Worm (Caenorhabditis elegans) whole organism, young adult: Measurements from ENCODE around the gene R166.3.

Source experiments
- B0019.2 ChIP-seq: fragments of 200-800 bp; sonication (Bioruptor generic); conservative IDR thresholded peaks from 2 replicates; pipeline ENCODE4 v1.3.6; 2022; ENCODE audit warnings: missing genetic modification reagents, missing genetic modification characterization, missing compliant biosample characterization
- B0035.1 ChIP-seq: sonication (generic microtip); optimal IDR thresholded peaks from 2 replicates; lab custom pipeline; 2016; ENCODE audit warnings: missing genetic modification characterization, mild to moderate bottlenecking, missing compliant biosample characterization, missing genotype, missing genetic modification reagents
- D2030.7 ChIP-seq: fragments of 200-800 bp; sonication (Bioruptor generic); IDR thresholded peaks from 2 replicates; pipeline ENCODE4 v1.3.6; 2022; ENCODE audit warnings: missing genetic modification reagents, missing genetic modification characterization, missing compliant biosample characterization
- F37B4.10 ChIP-seq: fragments of 200-800 bp; sonication (Bioruptor generic); IDR thresholded peaks from 2 replicates; pipeline ENCODE4 v1.3.6; 2022; ENCODE audit warnings: missing genetic modification characterization, missing compliant biosample characterization
- F39B2.1 ChIP-seq: fragments of 200-800 bp; sonication (Bioruptor generic); IDR thresholded peaks from 2 replicates; pipeline ENCODE4 v1.3.6; 2022; ENCODE audit warnings: missing genetic modification reagents, missing genetic modification characterization, missing compliant biosample characterization
- F52B5.7 ChIP-seq: sonication (generic microtip); optimal IDR thresholded peaks from 2 replicates; lab custom pipeline; 2016; ENCODE audit warnings: mild to moderate bottlenecking, missing genetic modification characterization, missing compliant biosample characterization
- K12H6.12 ChIP-seq: fragments of 200-800 bp; sonication (Bioruptor generic); optimal IDR thresholded peaks from 2 replicates; lab custom pipeline; 2018; ENCODE audit warnings: mild to moderate bottlenecking, missing genetic modification characterization, missing compliant biosample characterization
- T07F8.4 ChIP-seq: sonication (generic microtip); optimal IDR thresholded peaks from 2 replicates; lab custom pipeline; 2016; ENCODE audit warnings: mild to moderate bottlenecking, missing genetic modification characterization, moderate library complexity, missing compliant biosample characterization
- Y53G8AR.9 ChIP-seq: fragments of 200-800 bp; sonication (Bioruptor generic); conservative IDR thresholded peaks from 2 replicates; pipeline ENCODE4 v1.3.6; 2022; ENCODE audit warnings: missing genetic modification reagents, missing genetic modification characterization, missing compliant biosample characterization
- Y56A3A.18 ChIP-seq: fragments of 200-800 bp; sonication (Bioruptor generic); IDR thresholded peaks from 2 replicates; pipeline ENCODE4 v1.3.6; 2022; ENCODE audit warnings: missing genetic modification reagents, missing genetic modification characterization, missing compliant biosample characterization
- Y79H2A.3 ChIP-seq: fragments of 200-800 bp; sonication (Bioruptor generic); conservative IDR thresholded peaks from 2 replicates; pipeline ENCODE4 v1.3.6; 2022; ENCODE audit warnings: missing genetic modification reagents, missing genetic modification characterization, missing compliant biosample characterization
- ZK185.1 ChIP-seq: sonication (generic microtip); optimal IDR thresholded peaks from 2 replicates; lab custom pipeline; 2016; ENCODE audit warnings: mild to moderate bottlenecking, missing genetic modification characterization, missing compliant biosample characterization; ENCODE audit not compliant: poor library complexity, severe bottlenecking
- aptf-2 ChIP-seq: fragments of 200-800 bp; sonication (Bioruptor generic); conservative IDR thresholded peaks from 2 replicates; pipeline ENCODE4 v1.3.6; 2022; ENCODE audit warnings: missing genetic modification reagents, missing genetic modification characterization, missing compliant biosample characterization
- atf-7 ChIP-seq: sonication (generic microtip); optimal IDR thresholded peaks from 2 replicates; lab custom pipeline; 2017; ENCODE audit warnings: mild to moderate bottlenecking, missing genetic modification characterization, missing compliant biosample characterization
- bed-2 ChIP-seq: fragments of 200-800 bp; sonication (Bioruptor generic); IDR thresholded peaks from 2 replicates; pipeline ENCODE4 v1.3.6; 2022; ENCODE audit warnings: missing genetic modification reagents, missing genetic modification characterization, missing compliant biosample characterization
- ccch-3 ChIP-seq: fragments of 200-800 bp; sonication (Bioruptor generic); optimal IDR thresholded peaks from 2 replicates; lab custom pipeline; 2018; ENCODE audit warnings: mild to moderate bottlenecking, missing genetic modification characterization, missing compliant biosample characterization
- cebp-2 ChIP-seq: fragments of 200-800 bp; sonication (Bioruptor generic); IDR thresholded peaks from 2 replicates; pipeline ENCODE4 v1.3.6; 2022; ENCODE audit warnings: missing genetic modification characterization, missing compliant biosample characterization
- ceh-58 ChIP-seq: fragments of 200-800 bp; sonication (Bioruptor generic); IDR thresholded peaks from 2 replicates; pipeline ENCODE4 v1.3.6; 2022; ENCODE audit warnings: missing genetic modification characterization, missing compliant biosample characterization
- chd-7 ChIP-seq: sonication (generic microtip); optimal IDR thresholded peaks from 2 replicates; lab custom pipeline; 2016; ENCODE audit warnings: mild to moderate bottlenecking, missing genetic modification characterization, moderate library complexity, missing compliant biosample characterization
- die-1 ChIP-seq: sonication (generic microtip); optimal IDR thresholded peaks from 2 replicates; lab custom pipeline; 2016; ENCODE audit warnings: missing genotype, mild to moderate bottlenecking, missing genetic modification characterization, missing compliant biosample characterization
- dpff-1 ChIP-seq: sonication (generic microtip); optimal IDR thresholded peaks from 2 replicates; lab custom pipeline; 2017; ENCODE audit warnings: mild to moderate bottlenecking, missing genetic modification characterization, missing compliant biosample characterization
- efl-1 ChIP-seq: fragments of 150-350 bp; optimal IDR thresholded peaks from 2 replicates; lab custom pipeline; 2014; ENCODE audit warnings: missing biosample characterization, missing genetic modification reagents, missing genetic modification characterization
- egrh-3 ChIP-seq: fragments of 200-800 bp; sonication (Bioruptor generic); IDR thresholded peaks from 2 replicates; pipeline ENCODE4 v1.3.6; 2022; ENCODE audit warnings: missing genetic modification reagents, missing genetic modification characterization, missing compliant biosample characterization
- ekl-4 ChIP-seq: fragments of 200-800 bp; sonication (Bioruptor generic); IDR thresholded peaks from 2 replicates; pipeline ENCODE4 v1.3.6; 2022; ENCODE audit warnings: missing genetic modification reagents, missing genetic modification characterization, missing compliant biosample characterization
- gei-17 ChIP-seq: fragments of 200-800 bp; sonication (Bioruptor generic); optimal IDR thresholded peaks from 2 replicates; lab custom pipeline; 2018; ENCODE audit warnings: mild to moderate bottlenecking, missing genetic modification characterization, missing compliant biosample characterization
- him-1 ChIP-seq: sonication (generic microtip); optimal IDR thresholded peaks from 2 replicates; lab custom pipeline; 2016; ENCODE audit warnings: missing genotype, missing genetic modification reagents, missing genetic modification characterization, missing compliant biosample characterization
- hsf-1 ChIP-seq: fragments of 200-800 bp; sonication (Bioruptor generic); IDR thresholded peaks from 2 replicates; pipeline ENCODE4 v1.3.6; 2022; ENCODE audit warnings: missing genetic modification reagents, missing genetic modification characterization, missing compliant biosample characterization
- lin-40 ChIP-seq: sonication (generic microtip); optimal IDR thresholded peaks from 2 replicates; lab custom pipeline; 2016; ENCODE audit warnings: missing genetic modification characterization, mild to moderate bottlenecking, missing compliant biosample characterization, missing genotype, missing genetic modification reagents
- lir-1 ChIP-seq: fragments of 200-800 bp; sonication (Bioruptor generic); conservative IDR thresholded peaks from 2 replicates; pipeline ENCODE4 v1.3.6; 2022; ENCODE audit warnings: missing genetic modification reagents, missing genetic modification characterization, missing compliant biosample characterization
- madf-3 ChIP-seq: fragments of 200-800 bp; sonication (Bioruptor generic); IDR thresholded peaks from 2 replicates; pipeline ENCODE4 v1.3.6; 2022; ENCODE audit warnings: missing genetic modification reagents, missing genetic modification characterization, missing compliant biosample characterization
- madf-8 ChIP-seq: fragments of 200-800 bp; sonication (Bioruptor generic); conservative IDR thresholded peaks from 2 replicates; pipeline ENCODE4 v1.3.6; 2022; ENCODE audit warnings: missing genetic modification reagents, missing genetic modification characterization, missing compliant biosample characterization
- mes-4 ChIP-seq: sonication (generic microtip); optimal IDR thresholded peaks from 2 replicates; lab custom pipeline; 2016; ENCODE audit warnings: missing genotype, missing genetic modification characterization, missing compliant biosample characterization
- mxl-1 ChIP-seq: sonication (generic microtip); optimal IDR thresholded peaks from 2 replicates; lab custom pipeline; 2016; ENCODE audit warnings: missing genetic modification characterization, missing compliant biosample characterization
- nfyb-1 ChIP-seq: fragments of 200-800 bp; sonication (Bioruptor generic); IDR thresholded peaks from 2 replicates; pipeline ENCODE4 v1.3.6; 2022; ENCODE audit warnings: missing genetic modification reagents, missing genetic modification characterization, missing compliant biosample characterization
- nhr-120 ChIP-seq: fragments of 200-800 bp; sonication (Bioruptor generic); IDR thresholded peaks from 2 replicates; pipeline ENCODE4 v1.3.6; 2022; ENCODE audit warnings: missing genetic modification characterization, missing compliant biosample characterization
- nhr-80 ChIP-seq: sonication (generic microtip); optimal IDR thresholded peaks from 2 replicates; lab custom pipeline; 2016; ENCODE audit warnings: missing genetic modification characterization, missing compliant biosample characterization
- nhr-90 ChIP-seq: sonication (generic microtip); optimal IDR thresholded peaks from 2 replicates; lab custom pipeline; 2016; ENCODE audit warnings: missing genotype, mild to moderate bottlenecking, missing genetic modification characterization, missing compliant biosample characterization
- pha-4 ChIP-seq: fragments of 150-350 bp; sonication (generic microtip); optimal IDR thresholded peaks from 2 replicates; lab custom pipeline; 2014; ENCODE audit warnings: missing biosample characterization, missing genetic modification reagents, missing genetic modification characterization
- rcor-1 ChIP-seq: fragments of 200-800 bp; sonication (Bioruptor generic); IDR thresholded peaks from 2 replicates; pipeline ENCODE4 v1.3.6; 2022; ENCODE audit warnings: missing genetic modification reagents, missing genetic modification characterization, missing compliant biosample characterization
- rec-8 ChIP-seq, 2 experiments: sonication (generic microtip); optimal IDR thresholded peaks; 2 replicates each; lab custom pipeline; 2016; ENCODE audit warnings: mild to moderate bottlenecking in 2 of 2, missing genetic modification characterization in 2 of 2, missing genetic modification reagents in 2 of 2, missing genotype in 2 of 2, missing biosample characterization in 1 of 2, missing compliant biosample characterization in 1 of 2, moderate library complexity in 1 of 2
- rpc-1 ChIP-seq, 2 experiments: fragments of 150-350 bp in 1 of 2; sonication (generic microtip) in 1 of 2; optimal IDR thresholded peaks; 2 replicates each; lab custom pipeline; 2014 to 2018; ENCODE audit warnings: missing biosample characterization in 1 of 2, missing genetic modification characterization in 1 of 2, missing genetic modification reagents in 1 of 2, missing genotype in 1 of 2
- snpc-4 ChIP-seq, 5 experiments: fragments of 150-350 bp in 1 of 5; sonication (generic microtip) in 4 of 5; optimal IDR thresholded peaks; 2 replicates each; lab custom pipeline; 2014 to 2018; ENCODE audit warnings: missing genetic modification characterization in 5 of 5, missing biosample characterization in 3 of 5, antibody characterized with exemption in 2 of 5, mild to moderate bottlenecking in 2 of 5, missing compliant biosample characterization in 2 of 5, missing genotype in 2 of 5, moderate library complexity in 2 of 5, missing genetic modification reagents in 1 of 5
- somi-1 ChIP-seq: fragments of 200-800 bp; sonication (Bioruptor generic); optimal IDR thresholded peaks from 2 replicates; lab custom pipeline; 2018; ENCODE audit warnings: mild to moderate bottlenecking, missing genetic modification characterization, missing compliant biosample characterization
- unc-62 ChIP-seq: fragments of 150-350 bp; optimal IDR thresholded peaks from 2 replicates; lab custom pipeline; 2014; ENCODE audit warnings: missing biosample characterization, missing genetic modification reagents, missing genetic modification characterization
- ztf-22 ChIP-seq: fragments of 200-800 bp; sonication (Bioruptor generic); optimal IDR thresholded peaks from 2 replicates; lab custom pipeline; 2018; ENCODE audit warnings: mild to moderate bottlenecking, missing genetic modification characterization, moderate library complexity, missing compliant biosample characterization
- ztf-3 ChIP-seq: fragments of 200-800 bp; sonication (Bioruptor generic); optimal IDR thresholded peaks from 2 replicates; lab custom pipeline; 2018; ENCODE audit warnings: mild to moderate bottlenecking, missing genetic modification characterization, missing compliant biosample characterization
- ztf-6 ChIP-seq: fragments of 200-800 bp; sonication (Bioruptor generic); IDR thresholded peaks from 2 replicates; pipeline ENCODE4 v1.3.6; 2022; ENCODE audit warnings: missing genetic modification reagents, missing genetic modification characterization, missing compliant biosample characterization

R166.3 gene

DNA sequence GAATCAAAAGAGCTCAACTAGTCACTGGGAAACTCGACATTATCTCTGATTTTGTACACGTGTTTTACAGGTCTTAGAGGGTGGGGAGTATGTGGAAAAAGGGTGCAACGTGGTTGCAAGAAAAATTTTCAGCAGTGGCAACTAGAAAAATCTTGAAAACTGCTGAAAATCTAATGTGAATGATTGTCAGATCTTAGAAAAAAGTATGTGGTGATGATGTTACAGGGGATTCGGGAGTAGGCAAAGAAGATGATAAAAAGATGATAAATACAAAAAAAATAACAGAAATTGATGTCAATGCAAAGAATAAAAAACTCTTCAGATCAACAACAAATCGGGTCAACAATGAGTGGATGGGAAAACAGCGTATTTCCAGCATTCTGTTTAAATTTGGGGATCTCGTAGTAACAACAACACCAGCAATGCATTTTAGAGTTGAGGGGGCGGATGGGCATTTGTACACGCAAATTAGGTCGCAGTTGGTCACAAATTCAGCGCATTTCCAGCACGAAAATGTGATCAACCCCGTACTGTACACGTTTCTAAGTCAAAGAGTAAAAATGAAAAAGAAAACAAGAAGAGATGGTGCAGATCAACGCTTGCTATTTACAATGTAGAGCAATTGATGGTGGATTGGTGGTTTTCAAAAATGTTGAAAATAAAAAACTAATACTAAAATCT, 4.5 kb upstream of the R166.3 start (continued):
- TF ChIP-seq Y56A3A.18 (GFP tag; lab: Robert Waterston, UW), result 0 out of 2 replicates have a peak, but pooled peaks have one; percentile 11
- no peak for TF ChIP-seq ztf-6 (GFP tag; lab: Robert Waterston, UW)
- TF ChIP-seq B0035.1 (tag; lab: Kevin White, UChicago), result no peak
- TF ChIP-seq mxl-1 (tag; lab: Kevin White, UChicago), result no peak
- TF ChIP-seq K12H6.12, result peak; percentile 47
- no peak for TF ChIP-seq him-1 (tag; lab: Kevin White, UChicago)
- no peak for TF ChIP-seq nhr-90 (tag; lab: Kevin White, UChicago)
- 0 out of 2 replicates have a peak, but pooled peaks have one; percentile 73 for TF ChIP-seq cebp-2 (GFP tag; lab: Robert Waterston, UW)
- no peak for TF ChIP-seq ztf-22 (GFP tag; lab: Kevin White, UChicago)
- TF ChIP-seq bed-2, result no peak
- TF ChIP-seq rcor-1 (GFP tag; lab: Robert Waterston, UW), result 0 out of 2 replicates have a peak, but pooled peaks have one; percentile 19
- TF ChIP-seq Y79H2A.3 (GFP tag; lab: Robert Waterston, UW), result no peak
- no peak for TF ChIP-seq Y53G8AR.9 (GFP tag; lab: Robert Waterston, UW)
- no peak for TF ChIP-seq pha-4
- no peak for TF ChIP-seq ztf-3 (GFP tag; lab: Kevin White, UChicago)
- TF ChIP-seq chd-7 (tag; lab: Kevin White, UChicago), result peak; percentile 20
- no peak for TF ChIP-seq T07F8.4 (tag; lab: Kevin White, UChicago)
- TF ChIP-seq ccch-3, result no peak
- TF ChIP-seq nhr-80 (tag; lab: Kevin White, UChicago), result no peak
- TF ChIP-seq F37B4.10 (GFP tag; lab: Robert Waterston, UW), result 0 out of 2 replicates have a peak, but pooled peaks have one; percentile 60
- no peak for TF ChIP-seq egrh-3 (GFP tag; lab: Robert Waterston, UW)
- TF ChIP-seq ZK185.1, result peak; percentile 36
- peak; percentile 24 for TF ChIP-seq atf-7 (tag; lab: Kevin White, UChicago)
- peak; percentile 82; the same call in 1 of the 2 replicates for TF ChIP-seq madf-3 (GFP tag; lab: Robert Waterston, UW)
- TF ChIP-seq F52B5.7 (tag; lab: Kevin White, UChicago), result peak; percentile 60
- TF ChIP-seq snpc-4 (GFP tag; optimal IDR thresholded peaks at IDR 0.05; lab: Kevin White, UChicago), result no peak
- peak in 1 of 4 experiments; percentile 2 for TF ChIP-seq snpc-4 (tag; optimal IDR thresholded peaks at IDR 0.05; lab: Kevin White, UChicago)
- 0 out of 2 replicates have a peak, but pooled peaks have one; percentile 78 for TF ChIP-seq ceh-58
- no peak for TF ChIP-seq dpff-1 (tag; lab: Kevin White, UChicago)
- no peak for TF ChIP-seq unc-62 (GFP tag; lab: Kevin White, UChicago)
- no peak for TF ChIP-seq lir-1
- TF ChIP-seq nfyb-1 (GFP tag; lab: Robert Waterston, UW), result no peak
- TF ChIP-seq ekl-4 (GFP tag; lab: Robert Waterston, UW), result peak; percentile 5; the same call in 1 of the 2 replicates
- TF ChIP-seq die-1 (tag; lab: Kevin White, UChicago), result no peak
- no peak for TF ChIP-seq nhr-120 (GFP tag; lab: Robert Waterston, UW)
- no peak for TF ChIP-seq gei-17 (GFP tag; lab: Kevin White, UChicago)
- TF ChIP-seq lin-40, result no peak
- 0 out of 2 replicates have a peak, but pooled peaks have one; percentile 9 for TF ChIP-seq F39B2.1 (GFP tag; lab: Robert Waterston, UW)
- TF ChIP-seq B0019.2 (GFP tag; lab: Robert Waterston, UW), result no peak
- TF ChIP-seq rpc-1 (optimal IDR thresholded peaks at IDR 0.05; lab: Kevin White, UChicago), result no peak
- no peak for TF ChIP-seq rpc-1 (tag; optimal IDR thresholded peaks at IDR 0.05; lab: Kevin White, UChicago)
- TF ChIP-seq somi-1 (GFP tag; lab: Kevin White, UChicago), result no peak
- peak; percentile 29; the same call in 1 of the 2 replicates for TF ChIP-seq hsf-1
- TF ChIP-seq D2030.7 (GFP tag; lab: Robert Waterston, UW), result no peak
- TF ChIP-seq mes-4, result no peak
- no peak for TF ChIP-seq efl-1 (GFP tag; lab: Kevin White, UChicago)
- TF ChIP-seq madf-8 (GFP tag; lab: Robert Waterston, UW), result no peak
- TF ChIP-seq rec-8 (tag; optimal IDR thresholded peaks at IDR 0.05; lab: Kevin White, UChicago), result no peak
- TF ChIP-seq aptf-2, result no peak
